Worm (Caenorhabditis elegans) whole organism, late embryonic: ENCODE data around the gene C23H3.5.

Experiments
- C08G9.2 ChIP-seq: sonication (generic microtip); optimal IDR thresholded peaks from 2 replicates; lab custom pipeline; 2016; ENCODE audit warnings: mild to moderate bottlenecking, missing genetic modification characterization, moderate library complexity, missing compliant biosample characterization
- C38D4.7 ChIP-seq: fragments of 200-800 bp; sonication (Bioruptor generic); optimal IDR thresholded peaks from 2 replicates; lab custom pipeline; 2018; ENCODE audit warnings: mild to moderate bottlenecking, missing genetic modification characterization, moderate library complexity, missing compliant biosample characterization
- F13H6.1 ChIP-seq: sonication (generic microtip); optimal IDR thresholded peaks from 2 replicates; lab custom pipeline; 2016; ENCODE audit warnings: missing genetic modification characterization, missing compliant biosample characterization
- K09A11.1 ChIP-seq: sonication (generic microtip); optimal IDR thresholded peaks from 2 replicates; lab custom pipeline; 2017; ENCODE audit warnings: antibody characterized with exemption, mild to moderate bottlenecking, missing genetic modification characterization, missing compliant biosample characterization; ENCODE audit not compliant: insufficient read depth
- ahr-1 ChIP-seq: sonication (generic microtip); optimal IDR thresholded peaks from 2 replicates; lab custom pipeline; 2016; ENCODE audit warnings: missing genetic modification characterization, missing compliant biosample characterization
- ceh-14 ChIP-seq: sonication (generic microtip); optimal IDR thresholded peaks from 2 replicates; lab custom pipeline; 2016; ENCODE audit warnings: missing genotype, missing genetic modification characterization, missing compliant biosample characterization
- ceh-18 ChIP-seq: sonication (generic microtip); optimal IDR thresholded peaks from 2 replicates; lab custom pipeline; 2016; ENCODE audit warnings: missing genetic modification characterization, missing compliant biosample characterization
- ceh-19 ChIP-seq: fragments of 200-800 bp; sonication (Bioruptor generic); optimal IDR thresholded peaks from 2 replicates; lab custom pipeline; 2018; ENCODE audit warnings: mild to moderate bottlenecking, missing genetic modification characterization, missing compliant biosample characterization
- ceh-2 ChIP-seq: sonication (generic microtip); optimal IDR thresholded peaks from 2 replicates; lab custom pipeline; 2016; ENCODE audit warnings: missing genotype, missing genetic modification characterization, missing compliant biosample characterization
- ceh-24 ChIP-seq: sonication (generic microtip); optimal IDR thresholded peaks from 2 replicates; lab custom pipeline; 2016; ENCODE audit warnings: mild to moderate bottlenecking, missing genetic modification characterization, missing compliant biosample characterization
- ceh-34 ChIP-seq: sonication (generic microtip); optimal IDR thresholded peaks from 2 replicates; lab custom pipeline; 2016; ENCODE audit warnings: mild to moderate bottlenecking, missing genetic modification characterization, missing compliant biosample characterization
- ceh-48 ChIP-seq: sonication (generic microtip); optimal IDR thresholded peaks from 2 replicates; lab custom pipeline; 2016; ENCODE audit warnings: missing genetic modification characterization, inconsistent platforms, missing compliant biosample characterization
- ceh-9 ChIP-seq: sonication (generic microtip); optimal IDR thresholded peaks from 2 replicates; lab custom pipeline; 2016; ENCODE audit warnings: mild to moderate bottlenecking, missing genetic modification characterization, inconsistent platforms, missing compliant biosample characterization
- dmd-4 ChIP-seq: sonication (generic microtip); optimal IDR thresholded peaks from 2 replicates; lab custom pipeline; 2016; ENCODE audit warnings: borderline replicate concordance, missing genetic modification characterization, missing compliant biosample characterization
- elt-2 ChIP-seq: sonication (generic microtip); optimal IDR thresholded peaks from 2 replicates; lab custom pipeline; 2016; ENCODE audit warnings: missing genetic modification reagents, missing genetic modification characterization, missing compliant biosample characterization
- elt-4 ChIP-seq: sonication (generic microtip); optimal IDR thresholded peaks from 2 replicates; lab custom pipeline; 2016; ENCODE audit warnings: missing genetic modification characterization, missing compliant biosample characterization
- ets-4 ChIP-seq: sonication (generic microtip); optimal IDR thresholded peaks from 2 replicates; lab custom pipeline; 2016; ENCODE audit warnings: missing genetic modification characterization, missing compliant biosample characterization
- fkh-10 ChIP-seq: fragments of 150-350 bp; optimal IDR thresholded peaks from 2 replicates; lab custom pipeline; 2014; ENCODE audit warnings: missing biosample characterization, missing genetic modification reagents, missing genetic modification characterization
- hlh-30 ChIP-seq: sonication (generic microtip); optimal IDR thresholded peaks from 2 replicates; lab custom pipeline; 2017; ENCODE audit warnings: antibody characterized with exemption, missing genetic modification characterization, missing compliant biosample characterization; ENCODE audit not compliant: insufficient read depth
- hlh-6 ChIP-seq: sonication (generic microtip); optimal IDR thresholded peaks from 2 replicates; lab custom pipeline; 2016; ENCODE audit warnings: missing genotype, missing genetic modification characterization, missing compliant biosample characterization
- hlh-8 ChIP-seq: sonication (generic microtip); optimal IDR thresholded peaks from 2 replicates; lab custom pipeline; 2016; ENCODE audit warnings: missing genotype, missing genetic modification characterization, missing compliant biosample characterization
- lim-6 ChIP-seq: sonication (generic microtip); optimal IDR thresholded peaks from 2 replicates; lab custom pipeline; 2016; ENCODE audit warnings: missing genetic modification characterization, missing compliant biosample characterization
- lin-11 ChIP-seq: fragments of 200-800 bp; sonication (Bioruptor generic); optimal IDR thresholded peaks from 2 replicates; lab custom pipeline; 2018; ENCODE audit warnings: mild to moderate bottlenecking, missing genetic modification characterization, missing compliant biosample characterization
- madf-2 ChIP-seq: sonication (generic microtip); optimal IDR thresholded peaks from 2 replicates; lab custom pipeline; 2017; ENCODE audit warnings: missing genetic modification characterization, missing compliant biosample characterization
- mec-3 ChIP-seq: sonication (generic microtip); optimal IDR thresholded peaks from 2 replicates; lab custom pipeline; 2016; ENCODE audit warnings: borderline replicate concordance, missing genetic modification characterization, missing compliant biosample characterization
- nhr-11 ChIP-seq: fragments of 150-350 bp; optimal IDR thresholded peaks from 2 replicates; lab custom pipeline; 2014; ENCODE audit warnings: missing biosample characterization, missing genetic modification characterization
- nhr-232 ChIP-seq: sonication (generic microtip); optimal IDR thresholded peaks from 2 replicates; lab custom pipeline; 2016; ENCODE audit warnings: missing genetic modification characterization, missing compliant biosample characterization
- npax-4 ChIP-seq: sonication (generic microtip); optimal IDR thresholded peaks from 2 replicates; lab custom pipeline; 2016; ENCODE audit warnings: missing genetic modification characterization, missing compliant biosample characterization
- odd-2 ChIP-seq: sonication (generic microtip); optimal IDR thresholded peaks from 2 replicates; lab custom pipeline; 2017; ENCODE audit warnings: antibody characterized with exemption, mild to moderate bottlenecking, missing genetic modification characterization, missing compliant biosample characterization
- pag-3 ChIP-seq: sonication (generic microtip); optimal IDR thresholded peaks from 2 replicates; lab custom pipeline; 2016; ENCODE audit warnings: missing compliant biosample characterization, missing genetic modification characterization, borderline replicate concordance
- pax-1 ChIP-seq: fragments of 150-350 bp; optimal IDR thresholded peaks from 2 replicates; lab custom pipeline; 2014; ENCODE audit warnings: missing biosample characterization, missing genetic modification characterization
- pha-4 ChIP-seq: fragments of 150-350 bp; optimal IDR thresholded peaks from 2 replicates; lab custom pipeline; 2018; ENCODE audit warnings: missing biosample characterization, missing genetic modification reagents, missing genetic modification characterization
- pqm-1 ChIP-seq: sonication (generic microtip); optimal IDR thresholded peaks from 2 replicates; lab custom pipeline; 2016; ENCODE audit warnings: missing genetic modification characterization, missing compliant biosample characterization
- pros-1 ChIP-seq: fragments of 150-350 bp; optimal IDR thresholded peaks from 2 replicates; lab custom pipeline; 2014; ENCODE audit warnings: missing biosample characterization, missing genetic modification reagents, missing genetic modification characterization
- ref-2 ChIP-seq: sonication (generic microtip); optimal IDR thresholded peaks from 2 replicates; lab custom pipeline; 2016; ENCODE audit warnings: missing genetic modification characterization, missing compliant biosample characterization
- rnt-1 ChIP-seq: sonication (generic microtip); optimal IDR thresholded peaks from 2 replicates; lab custom pipeline; 2016; ENCODE audit warnings: missing genetic modification characterization, missing compliant biosample characterization
- sox-2 ChIP-seq: fragments of 200-800 bp; sonication (Bioruptor generic); IDR thresholded peaks from 2 replicates; pipeline ENCODE4 v1.3.6; 2022; ENCODE audit warnings: missing genetic modification reagents, missing genetic modification characterization, missing compliant biosample characterization
- syd-9 ChIP-seq: sonication (generic microtip); optimal IDR thresholded peaks from 2 replicates; lab custom pipeline; 2016; ENCODE audit warnings: mild to moderate bottlenecking, missing genetic modification characterization, moderate library complexity, missing compliant biosample characterization
- tbx-2 ChIP-seq: sonication (generic microtip); optimal IDR thresholded peaks from 2 replicates; lab custom pipeline; 2016; ENCODE audit warnings: missing genetic modification characterization, missing compliant biosample characterization
- ttx-3 ChIP-seq: sonication (generic microtip); optimal IDR thresholded peaks from 2 replicates; lab custom pipeline; 2016; ENCODE audit warnings: missing genetic modification reagents, missing genetic modification characterization, missing compliant biosample characterization
- unc-42 ChIP-seq: sonication (generic microtip); optimal IDR thresholded peaks from 2 replicates; lab custom pipeline; 2016; ENCODE audit warnings: missing genotype, missing genetic modification characterization, missing compliant biosample characterization

The C23H3.5 gene

ce11 chrII:24559-24998 lies 22.8 kb upstream of the C23H3.5 start, which contains the start of gene enee-1 (continued):
- TF ChIP-seq ceh-48 (tag; lab: Kevin White, UChicago) (peak; percentile 29), ceh-2 (no peak), F13H6.1 (tag; lab: Kevin White, UChicago) (no peak), mec-3 (tag; lab: Kevin White, UChicago) (no peak), pax-1 (tag; lab: Kevin White, UChicago) (no peak), ceh-24 (tag; lab: Kevin White, UChicago) (no peak), elt-4 (tag; lab: Kevin White, UChicago) (no peak), ceh-18 (peak; percentile 8), ahr-1 (tag; lab: Kevin White, UChicago) (no peak), hlh-6 (no peak), hlh-30 (tag; lab: Kevin White, UChicago) (no peak), pha-4 (tag; lab: Kevin White, UChicago) (no peak), madf-2 (tag; lab: Kevin White, UChicago) (no peak), odd-2 (no peak), npax-4 (tag; lab: Kevin White, UChicago) (no peak)
- TF ChIP-seq, all 69 proteins: peak for 7

ce11 chrII:28283-28682 lies 19.1 kb upstream of the C23H3.5 start, which contains the start of gene F23F1.4:
F23F1.4 (minus strand) TSS chrII:28423.
- TF ChIP-seq ceh-34 (tag; lab: Kevin White, UChicago) (no peak), fkh-10 (GFP tag; lab: Kevin White, UChicago) (no peak), ceh-9 (tag; lab: Kevin White, UChicago) (no peak), ceh-19 (GFP tag; lab: Kevin White, UChicago) (no peak)

DNA sequence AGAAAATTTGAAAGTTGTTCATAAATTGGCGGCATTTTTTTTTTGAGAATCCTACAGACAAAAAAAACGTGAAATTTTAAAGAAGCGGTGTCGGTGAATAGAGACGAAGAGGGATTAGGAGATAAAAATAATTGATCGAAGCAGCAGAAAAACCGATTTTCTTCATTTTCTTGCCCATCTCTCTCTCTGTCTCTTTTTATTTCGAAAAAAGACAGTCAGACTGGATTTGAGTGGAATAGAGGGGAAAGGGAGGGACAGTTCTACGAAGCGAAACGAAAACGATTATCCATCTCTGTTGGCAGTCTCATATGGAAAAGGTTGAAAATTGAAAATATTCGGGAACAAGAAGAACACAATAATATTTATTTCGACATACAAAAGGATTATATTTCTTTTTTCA lies 17.8 kb upstream of the C23H3.5 start:
- no peak for TF ChIP-seq ref-2
- no peak for TF ChIP-seq ets-4 (tag; lab: Kevin White, UChicago)
- TF ChIP-seq odd-2: no peak
- no peak for TF ChIP-seq sox-2 (GFP tag; lab: Robert Waterston, UW)
- no peak for TF ChIP-seq ceh-18
- no peak for TF ChIP-seq C38D4.7 (GFP tag; lab: Kevin White, UChicago)
- TF ChIP-seq pros-1 (tag; lab: Kevin White, UChicago): no peak
- TF ChIP-seq, all 69 proteins: peak for 0

- TF ChIP-seq sox-2 (GFP tag; lab: Robert Waterston, UW) (no peak), ets-4 (tag; lab: Kevin White, UChicago) (no peak), K09A11.1 (no peak), rnt-1 (tag; lab: Kevin White, UChicago) (no peak), ceh-14 (tag; lab: Kevin White, UChicago) (no peak), ahr-1 (tag; lab: Kevin White, UChicago) (no peak), npax-4 (tag; lab: Kevin White, UChicago) (no peak), pag-3 (tag; lab: Kevin White, UChicago) (no peak), lin-11 (tag; lab: Kevin White, UChicago) (no peak), dmd-4 (no peak), ttx-3 (tag; lab: Kevin White, UChicago) (no peak), madf-2 (tag; lab: Kevin White, UChicago) (no peak), hlh-8 (tag; lab: Kevin White, UChicago) (no peak)
Observed at ce11 chrII:31521-31920, 15.9 kb upstream of the C23H3.5 start, which contains the start of the genes F23F1.5 and fbxc-54. F23F1.5 (minus strand) TSS chrII:31584. fbxc-54 (plus strand) TSS chrII:31719.

DNA sequence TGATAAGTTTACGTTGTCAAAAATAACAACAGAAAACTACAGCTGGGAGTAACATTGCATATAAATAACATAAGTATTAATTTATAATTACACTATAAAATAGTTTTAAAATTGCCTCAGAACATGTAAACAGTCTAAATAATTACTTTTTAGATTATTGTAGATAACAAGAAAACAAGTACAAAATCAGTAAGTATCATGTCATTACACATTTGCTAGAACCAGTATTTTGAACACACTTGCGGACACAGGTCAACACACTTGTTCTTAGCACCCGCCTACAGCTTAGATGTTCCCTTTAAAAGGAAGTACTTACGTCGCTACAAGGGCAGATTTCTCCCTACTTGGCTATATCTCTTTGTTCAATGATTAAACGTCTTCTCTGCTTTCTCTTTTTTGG lies 13.5 kb upstream of the C23H3.5 start, which contains the start of gene F23F1.2:
Gene F23F1.2 (plus strand): TSS at position 301 of the 400 bp plus-strand sequence.
- TF ChIP-seq rnt-1 (tag; lab: Kevin White, UChicago): no peak
- no peak for TF ChIP-seq hlh-8 (tag; lab: Kevin White, UChicago)
- no peak for TF ChIP-seq unc-42 (tag; lab: Kevin White, UChicago)
- no peak for TF ChIP-seq pqm-1 (tag; lab: Kevin White, UChicago)
- TF ChIP-seq lim-6 (tag; lab: Kevin White, UChicago): no peak
- TF ChIP-seq ceh-9 (tag; lab: Kevin White, UChicago): no peak
- no peak for TF ChIP-seq syd-9 (tag; lab: Kevin White, UChicago)
- TF ChIP-seq tbx-2: no peak
- TF ChIP-seq nhr-11 (tag; lab: Kevin White, UChicago): no peak
- TF ChIP-seq C08G9.2 (tag; lab: Kevin White, UChicago): no peak
- no peak for TF ChIP-seq pros-1 (tag; lab: Kevin White, UChicago)
- TF ChIP-seq nhr-232 (tag; lab: Kevin White, UChicago): no peak
- no peak for TF ChIP-seq elt-2
- no peak for TF ChIP-seq ttx-3 (tag; lab: Kevin White, UChicago)
